Worm (Caenorhabditis elegans) whole organism, L3 larva: ENCODE measurements around the gene skr-9.
"Not testable (repeated sequence)": the region's sequence is repeated elsewhere in the genome, so short reads cannot be mapped to it uniquely, and the experiment has no call there.

ENCODE experiments used
- R02D3.7 ChIP-seq: fragments of 150-350 bp; optimal IDR thresholded peaks from 2 replicates; lab custom pipeline; 2014; ENCODE audit warnings: missing biosample characterization, missing genetic modification characterization
- ZK546.5 ChIP-seq: sonication (generic microtip); optimal IDR thresholded peaks from 2 replicates; lab custom pipeline; 2017; ENCODE audit warnings: missing biosample characterization, missing genetic modification characterization
- aly-2 ChIP-seq: fragments of 150-350 bp; optimal IDR thresholded peaks from 2 replicates; lab custom pipeline; 2014; ENCODE audit warnings: missing biosample characterization, missing genetic modification characterization
- ama-1 ChIP-seq: fragments of 150-350 bp; optimal IDR thresholded peaks from 2 replicates; lab custom pipeline; 2018
- ceh-16 ChIP-seq: sonication (generic microtip); optimal IDR thresholded peaks from 2 replicates; lab custom pipeline; 2017; ENCODE audit warnings: missing biosample characterization, missing genetic modification characterization
- ceh-28 ChIP-seq: fragments of 150-350 bp; optimal IDR thresholded peaks from 2 replicates; lab custom pipeline; 2014; ENCODE audit warnings: missing biosample characterization, missing genetic modification reagents, missing genetic modification characterization
- ceh-82 ChIP-seq: fragments of 150-350 bp; optimal IDR thresholded peaks from 2 replicates; lab custom pipeline; 2014; ENCODE audit warnings: missing biosample characterization, missing genetic modification characterization
- egl-27 ChIP-seq: sonication (generic microtip); optimal IDR thresholded peaks from 4 replicates; lab custom pipeline; 2017; ENCODE audit warnings: missing biosample characterization, missing genetic modification reagents, missing genetic modification characterization
- egl-5 ChIP-seq: fragments of 150-350 bp; optimal IDR thresholded peaks from 2 replicates; lab custom pipeline; 2017; ENCODE audit warnings: missing biosample characterization, missing genetic modification reagents, missing genetic modification characterization, inconsistent platforms
- elt-2 ChIP-seq: sonication (generic microtip); optimal IDR thresholded peaks from 2 replicates; lab custom pipeline; 2016; ENCODE audit warnings: missing genetic modification reagents, mild to moderate bottlenecking, missing genetic modification characterization, missing compliant biosample characterization
- elt-3 ChIP-seq, 3 experiments: fragments of 150-350 bp in 1 of 3; sonication (generic microtip) in 2 of 3; optimal IDR thresholded peaks; 2 replicates in 2 of 3; 4 replicates in 1 of 3; lab custom pipeline; 2014 to 2017; ENCODE audit warnings: missing biosample characterization in 3 of 3, missing genetic modification characterization in 3 of 3
- eor-1 ChIP-seq, 2 experiments: fragments of 150-350 bp; optimal IDR thresholded peaks; 2 replicates each; lab custom pipeline; 2014 to 2018; ENCODE audit warnings: missing biosample characterization in 2 of 2, missing genetic modification characterization in 2 of 2
- fkh-10 ChIP-seq: sonication (generic microtip); optimal IDR thresholded peaks from 2 replicates; lab custom pipeline; 2017; ENCODE audit warnings: missing biosample characterization, missing genetic modification reagents, missing genetic modification characterization
- fkh-2 ChIP-seq: fragments of 150-350 bp; optimal IDR thresholded peaks from 2 replicates; lab custom pipeline; 2014; ENCODE audit warnings: missing biosample characterization, missing genetic modification reagents, missing genetic modification characterization
- fos-1 ChIP-seq: fragments of 150-350 bp; optimal IDR thresholded peaks from 2 replicates; lab custom pipeline; 2014; ENCODE audit warnings: missing biosample characterization, missing genetic modification characterization
- hmg-11 ChIP-seq: sonication (generic microtip); optimal IDR thresholded peaks from 2 replicates; lab custom pipeline; 2016; ENCODE audit warnings: missing genetic modification characterization, missing compliant biosample characterization
- jun-1 ChIP-seq: fragments of 150-350 bp; optimal IDR thresholded peaks from 2 replicates; lab custom pipeline; 2014; ENCODE audit warnings: missing biosample characterization, missing genetic modification reagents, missing genetic modification characterization
- lin-39 ChIP-seq: fragments of 150-350 bp; optimal IDR thresholded peaks from 2 replicates; lab custom pipeline; 2018; ENCODE audit warnings: missing biosample characterization, missing genetic modification reagents, missing genetic modification characterization
- lsy-12 ChIP-seq: sonication (generic microtip); optimal IDR thresholded peaks from 2 replicates; lab custom pipeline; 2016; ENCODE audit warnings: mild to moderate bottlenecking, missing genetic modification characterization, missing compliant biosample characterization
- mml-1 ChIP-seq: fragments of 150-350 bp; sonication (generic microtip); optimal IDR thresholded peaks from 3 replicates; lab custom pipeline; 2014; ENCODE audit warnings: missing biosample characterization, missing genetic modification characterization
- nhr-11 ChIP-seq: fragments of 150-350 bp; optimal IDR thresholded peaks from 2 replicates; lab custom pipeline; 2014; ENCODE audit warnings: missing biosample characterization, missing genetic modification characterization
- nhr-12 ChIP-seq: fragments of 150-350 bp; optimal IDR thresholded peaks from 2 replicates; lab custom pipeline; 2014; ENCODE audit warnings: missing biosample characterization, missing genetic modification characterization
- nhr-23 ChIP-seq: fragments of 150-350 bp; optimal IDR thresholded peaks from 2 replicates; lab custom pipeline; 2014; ENCODE audit warnings: missing biosample characterization, missing genetic modification reagents, missing genetic modification characterization
- nhr-237 ChIP-seq: fragments of 150-350 bp; optimal IDR thresholded peaks from 2 replicates; lab custom pipeline; 2014; ENCODE audit warnings: missing biosample characterization, missing genetic modification characterization
- nhr-25 ChIP-seq: sonication (generic microtip); optimal IDR thresholded peaks from 2 replicates; lab custom pipeline; 2017; ENCODE audit warnings: missing biosample characterization, missing genetic modification characterization
- nhr-28 ChIP-seq: fragments of 150-350 bp; optimal IDR thresholded peaks from 2 replicates; lab custom pipeline; 2014; ENCODE audit warnings: missing biosample characterization, missing genetic modification characterization
- nhr-43 ChIP-seq: sonication (generic microtip); optimal IDR thresholded peaks from 2 replicates; lab custom pipeline; 2016; ENCODE audit warnings: mild to moderate bottlenecking, missing genetic modification characterization, missing compliant biosample characterization; ENCODE audit not compliant: poor library complexity, severe bottlenecking
- nhr-67 ChIP-seq: fragments of 150-350 bp; optimal IDR thresholded peaks from 2 replicates; lab custom pipeline; 2014; ENCODE audit warnings: missing biosample characterization, missing genetic modification characterization
- nhr-77 ChIP-seq: fragments of 150-350 bp; optimal IDR thresholded peaks from 2 replicates; lab custom pipeline; 2014; ENCODE audit warnings: missing biosample characterization, missing genetic modification characterization
- pha-4 ChIP-seq: fragments of 150-350 bp; optimal IDR thresholded peaks from 2 replicates; lab custom pipeline; 2014; ENCODE audit warnings: missing biosample characterization, missing genetic modification reagents, missing genetic modification characterization
- pqm-1 ChIP-seq: fragments of 150-350 bp; optimal IDR thresholded peaks from 2 replicates; lab custom pipeline; 2017; ENCODE audit warnings: missing biosample characterization, missing genetic modification characterization, inconsistent platforms
- skn-1 ChIP-seq: fragments of 150-350 bp; optimal IDR thresholded peaks from 2 replicates; lab custom pipeline; 2014; ENCODE audit warnings: missing biosample characterization, missing genetic modification characterization
- snpc-4 ChIP-seq: fragments of 150-350 bp; optimal IDR thresholded peaks from 2 replicates; lab custom pipeline; 2014; ENCODE audit warnings: missing biosample characterization, missing genetic modification characterization
- tbx-2 ChIP-seq: sonication (generic microtip); optimal IDR thresholded peaks from 2 replicates; lab custom pipeline; 2016; ENCODE audit warnings: mild to moderate bottlenecking, missing genetic modification characterization, missing compliant biosample characterization
- zag-1 ChIP-seq: fragments of 150-350 bp; optimal IDR thresholded peaks from 2 replicates; lab custom pipeline; 2014; ENCODE audit warnings: missing biosample characterization, missing genetic modification characterization
- ztf-11 ChIP-seq: fragments of 150-350 bp; optimal IDR thresholded peaks from 2 replicates; lab custom pipeline; 2014; ENCODE audit warnings: missing biosample characterization, missing genetic modification characterization

skr-9 gene

DNA sequence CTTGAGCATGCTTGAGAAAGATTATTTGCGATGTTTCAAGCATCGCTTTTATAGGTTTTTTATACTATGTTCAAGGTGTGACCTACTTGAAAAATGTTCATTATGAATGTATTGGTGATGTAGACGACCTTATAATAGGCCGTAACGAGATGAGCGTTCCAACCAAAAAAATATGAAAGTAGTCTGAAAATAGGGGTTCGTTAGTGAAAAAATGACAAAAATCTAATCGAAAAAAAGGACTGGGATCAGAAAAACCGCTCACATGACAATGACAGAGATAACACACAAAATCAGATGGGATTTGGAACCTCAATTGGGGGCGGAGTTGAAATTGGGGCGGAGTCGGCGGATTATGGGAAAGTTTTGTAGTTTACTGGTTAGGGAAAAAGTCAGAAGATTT is 12.5 kb upstream of the skr-9 start, which contains the start of gene Y116A8C.40:
Y116A8C.40 (minus strand) TSS at position 101 of the 400 bp plus-strand sequence.
- TF ChIP-seq hmg-11 (tag; lab: Kevin White, UChicago) (no peak), elt-3 (tag; optimal IDR thresholded peaks at IDR 0.05; lab: Kevin White, UChicago) (no peak), ama-1 (no peak), lin-39 (no peak), nhr-12 (tag; lab: Kevin White, UChicago) (no peak), zag-1 (tag; lab: Kevin White, UChicago) (no peak), eor-1 (tag; optimal IDR thresholded peaks at IDR 0.05; lab: Kevin White, UChicago) (no peak), R02D3.7 (tag; lab: Kevin White, UChicago) (no peak), egl-27 (tag; lab: Kevin White, UChicago) (no peak), elt-2 (tag; lab: Kevin White, UChicago) (no peak), nhr-67 (tag; lab: Kevin White, UChicago) (no peak), ceh-28 (tag; lab: Kevin White, UChicago) (no peak), aly-2 (tag; lab: Kevin White, UChicago) (no peak), nhr-25 (tag; lab: Kevin White, UChicago) (no peak), pha-4 (tag; lab: Kevin White, UChicago) (no peak), ceh-82 (no peak), fos-1 (tag; lab: Kevin White, UChicago) (no peak)

DNA sequence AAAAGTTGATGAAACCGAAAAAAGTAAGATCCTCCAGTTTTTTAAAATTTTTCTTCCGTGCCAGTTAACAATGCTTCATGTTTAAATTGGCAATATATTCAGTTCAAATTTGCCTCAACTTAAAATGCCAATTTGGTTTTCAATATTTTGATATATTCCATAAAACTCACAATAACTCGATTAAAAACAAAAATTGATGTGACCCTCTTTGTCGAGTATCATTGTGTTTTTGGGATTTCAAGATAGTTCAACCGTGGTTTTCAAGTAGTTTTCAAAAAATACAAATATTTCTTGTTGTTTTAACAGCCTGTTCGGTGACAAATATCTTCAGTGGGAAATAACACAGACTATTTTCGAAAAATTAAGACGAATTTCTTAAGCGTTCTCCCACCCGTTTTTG is 10.4 kb upstream of the skr-9 start:
- TF ChIP-seq nhr-12 (tag; lab: Kevin White, UChicago) (no peak), skn-1 (tag; lab: Kevin White, UChicago) (no peak), snpc-4 (tag; lab: Kevin White, UChicago) (no peak), nhr-28 (no peak), zag-1 (tag; lab: Kevin White, UChicago) (no peak), nhr-67 (tag; lab: Kevin White, UChicago) (no peak), jun-1 (tag; lab: Kevin White, UChicago) (no peak), ztf-11 (tag; lab: Kevin White, UChicago) (no peak)

DNA sequence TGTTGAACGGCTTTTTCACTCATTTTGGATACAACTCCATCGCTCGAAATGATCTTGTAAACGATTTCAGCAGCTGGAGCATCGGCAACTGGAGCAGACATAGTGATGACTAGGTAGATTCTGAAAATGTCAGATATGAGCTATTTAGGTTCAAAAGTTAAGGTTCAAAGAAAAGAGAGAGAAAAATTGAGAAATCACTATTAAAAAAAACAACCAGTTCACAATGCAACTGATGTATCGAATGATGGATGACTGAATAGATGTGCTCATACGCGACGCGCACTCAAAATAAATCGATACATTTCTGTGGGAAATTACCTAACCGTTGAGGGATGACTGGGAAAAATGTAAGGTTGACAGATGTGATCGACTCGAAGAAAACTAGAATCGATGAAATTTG is 858 bp upstream of the skr-9 start, which contains the start of gene skr-13:
skr-13 (minus strand) TSS at position 101 of the 400 bp plus-strand sequence.
- TF ChIP-seq nhr-12 (tag; lab: Kevin White, UChicago) (no peak), pqm-1 (tag; lab: Kevin White, UChicago) (no peak), tbx-2 (tag; lab: Kevin White, UChicago) (no peak), fos-1 (tag; lab: Kevin White, UChicago) (no peak), nhr-11 (no peak)

DNA sequence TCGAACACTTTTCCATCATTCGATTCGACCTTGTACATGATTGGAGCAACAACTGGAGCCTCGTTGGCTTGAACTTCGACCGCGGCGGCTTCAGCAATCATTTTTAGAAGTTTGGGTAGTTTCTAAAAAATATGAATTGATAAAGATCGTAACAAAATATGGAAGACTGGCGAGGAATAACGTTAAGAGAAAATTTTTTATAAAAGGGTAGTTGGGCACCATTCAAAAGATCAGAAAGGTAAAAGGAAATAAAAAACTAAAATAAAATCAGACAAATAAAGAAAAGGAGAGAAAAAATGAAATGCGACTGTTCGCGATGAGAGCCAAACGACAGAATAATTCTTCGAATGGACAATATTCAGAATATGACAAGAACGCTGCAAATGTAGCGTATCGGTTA is 2.4 kb downstream of the skr-9 start, which contains the start of gene skr-8:
skr-8 (minus strand) TSS at position 101 of the 400 bp plus-strand sequence.
- not testable (repeated sequence) for TF ChIP-seq fkh-10 (GFP tag; lab: Kevin White, UChicago); eor-1 (tag; optimal IDR thresholded peaks at IDR 0.05; lab: Kevin White, UChicago); skn-1 (tag; lab: Kevin White, UChicago)
- TF ChIP-seq, all 47 proteins: peak for 0; not testable (repeated sequence) for 47

DNA sequence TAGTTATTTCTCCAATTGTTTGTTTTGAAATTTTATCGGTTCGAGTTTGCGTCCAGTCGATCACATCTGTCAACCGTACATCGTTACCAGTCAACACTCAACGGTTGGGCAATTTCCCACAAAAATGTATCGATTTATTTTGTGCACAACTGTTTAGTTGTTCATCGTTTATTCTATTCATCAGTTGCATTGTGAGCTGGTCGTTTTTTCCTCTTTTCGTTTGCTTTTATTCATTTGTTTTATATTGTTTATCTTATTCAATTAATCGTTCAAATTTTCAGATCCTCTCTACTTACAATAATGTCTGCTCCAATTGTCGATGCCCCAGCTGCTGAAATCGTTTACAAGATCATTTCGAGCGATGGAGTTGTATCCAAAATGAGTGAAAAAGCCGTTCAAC is 3.6 kb downstream of the skr-9 start, which contains the start of gene skr-12:
skr-12 (plus strand) TSS at position 301 of the 400 bp plus-strand sequence.
- TF ChIP-seq nhr-237 (tag; lab: Kevin White, UChicago) (no peak), nhr-11 (no peak), hmg-11 (tag; lab: Kevin White, UChicago) (no peak), ZK546.5 (tag; lab: Kevin White, UChicago) (no peak), tbx-2 (tag; lab: Kevin White, UChicago) (no peak), nhr-77 (tag; lab: Kevin White, UChicago) (no peak), fkh-2 (tag; lab: Kevin White, UChicago) (no peak), mml-1 (tag; lab: Kevin White, UChicago) (no peak), ceh-16 (tag; lab: Kevin White, UChicago) (no peak), egl-5 (tag; lab: Kevin White, UChicago) (no peak), pqm-1 (tag; lab: Kevin White, UChicago) (no peak), nhr-43 (tag; lab: Kevin White, UChicago) (no peak), ceh-28 (tag; lab: Kevin White, UChicago) (no peak), aly-2 (tag; lab: Kevin White, UChicago) (no peak), nhr-23 (tag; lab: Kevin White, UChicago) (no peak), elt-3 (tag; optimal IDR thresholded peaks at IDR 0.05; lab: Kevin White, UChicago) (no peak), lsy-12 (tag; lab: Kevin White, UChicago) (no peak), fos-1 (tag; lab: Kevin White, UChicago) (no peak)
